Worm (Caenorhabditis elegans): ENCODE data around the gene nhr-120.
A peak's percentile ranks its signal among the peaks of the same experiment; 100 is the strongest.

The nhr-120 gene

ce11 chrX:6644971-6645704, 4.7 kb upstream of the nhr-120 start, which contains the start of gene C56E10.3 (continued):
- TF ChIP-seq unc-98 (GFP tag; IDR thresholded peaks at IDR 0.05): no peak
- TF ChIP-seq nhr-90 (tag; optimal IDR thresholded peaks at IDR 0.05; ENCODE audit: poor library complexity): peak; percentile 31
- TF ChIP-seq lsy-2 (tag; optimal IDR thresholded peaks at IDR 0.05): peak in 1 of 2 experiments; percentile 6
- TF ChIP-seq ama-1 (optimal IDR thresholded peaks at IDR 0.05): no peak
- TF ChIP-seq hpl-2 (GFP tag; optimal IDR thresholded peaks at IDR 0.05): no peak
- no peak for TF ChIP-seq sox-4 (tag; optimal IDR thresholded peaks at IDR 0.05)
- peak; percentile 65 for TF ChIP-seq elt-2 (tag; optimal IDR thresholded peaks at IDR 0.05)
- no peak for TF ChIP-seq unc-86 (tag; optimal IDR thresholded peaks at IDR 0.05)
- no peak for TF ChIP-seq efl-3 (GFP tag; optimal IDR thresholded peaks at IDR 0.05)
- TF ChIP-seq unc-30 (tag; optimal IDR thresholded peaks at IDR 0.05): no peak
- TF ChIP-seq C34B4.2 (tag; optimal IDR thresholded peaks at IDR 0.05): no peak
- no peak for TF ChIP-seq alr-1 (tag; optimal IDR thresholded peaks at IDR 0.05; ENCODE audit: borderline replicate concordance)

- TF ChIP-seq egl-27 (tag; optimal IDR thresholded peaks at IDR 0.05) (no peak), nhr-19 (GFP tag; conservative IDR thresholded peaks at IDR 0.05) (0 out of 2 replicates have a peak, but pooled peaks have one; percentile 36), lin-13 (GFP tag; optimal IDR thresholded peaks at IDR 0.05) (peak; percentile 21), lin-14 (GFP tag; optimal IDR thresholded peaks at IDR 0.05) (peak; percentile 84), nhr-237 (tag; optimal IDR thresholded peaks at IDR 0.05) (no peak), elt-2 (tag; optimal IDR thresholded peaks at IDR 0.05) (peak; percentile 27), nhr-20 (tag; optimal IDR thresholded peaks at IDR 0.05) (peak; percentile 90), zip-4 (GFP tag; optimal IDR thresholded peaks at IDR 0.05) (no peak), lin-35 (GFP tag; optimal IDR thresholded peaks at IDR 0.05) (peak in 1 of 2 experiments; percentile 75), mep-1 (tag; optimal IDR thresholded peaks at IDR 0.05) (peak; percentile 45), mdl-1 (tag; optimal IDR thresholded peaks at IDR 0.05) (peak in 1 of 2 experiments; percentile 78), nhr-77 (tag; optimal IDR thresholded peaks at IDR 0.05) (peak; percentile 5), nhr-90 (tag; optimal IDR thresholded peaks at IDR 0.05; ENCODE audit: poor library complexity) (peak; percentile 42), grh-1 (GFP tag; IDR thresholded peaks at IDR 0.05) (peak; percentile 33; the same call in 1 of the 2 replicates), lir-3 (tag; optimal IDR thresholded peaks at IDR 0.05; ENCODE audit: poor library complexity) (peak; percentile 23), nhr-85 (tag) (peak; percentile 95), blmp-1 (tag; optimal IDR thresholded peaks at IDR 0.05) (peak; percentile 80), ceh-63 (GFP tag; optimal IDR thresholded peaks at IDR 0.05) (no peak), nhr-71 (tag; optimal IDR thresholded peaks at IDR 0.05) (peak; percentile 84), nhr-47 (tag; optimal IDR thresholded peaks at IDR 0.05) (peak; percentile 35), snu-23 (GFP tag; optimal IDR thresholded peaks at IDR 0.05) (peak; percentile 78), snpc-4 (tag; optimal IDR thresholded peaks at IDR 0.05) (no peak), lsy-2 (tag; optimal IDR thresholded peaks at IDR 0.05) (peak; percentile 7 to 32), skn-1 (tag; optimal IDR thresholded peaks at IDR 0.05) (peak; percentile 98), tbx-2 (tag; optimal IDR thresholded peaks at IDR 0.05) (peak; percentile 59), mab-9 (GFP tag; IDR thresholded peaks at IDR 0.05) (no peak), lin-39 (tag; optimal IDR thresholded peaks at IDR 0.05) (no peak), fos-1 (tag; optimal IDR thresholded peaks at IDR 0.05) (no peak), unc-130 (tag; optimal IDR thresholded peaks at IDR 0.05) (no peak), elt-3 (tag; optimal IDR thresholded peaks at IDR 0.05) (peak in 2 of 6 experiments; percentile 26 to 60)
Measured at ce11 chrX:6642798-6643197, 2.4 kb upstream of the nhr-120 start.

- TF ChIP-seq snu-23 (GFP tag; optimal IDR thresholded peaks at IDR 0.05) (peak; percentile 25), blmp-1 (tag; optimal IDR thresholded peaks at IDR 0.05) (peak; percentile 15), aly-2 (tag; optimal IDR thresholded peaks at IDR 0.05) (no peak), vab-15 (tag; optimal IDR thresholded peaks at IDR 0.05) (no peak), grh-1 (GFP tag; IDR thresholded peaks at IDR 0.05) (0 out of 2 replicates have a peak, but pooled peaks have one; percentile 22), elt-3 (tag; optimal IDR thresholded peaks at IDR 0.05) (peak in 1 of 6 experiments; percentile 39), dpl-1 (GFP tag; optimal IDR thresholded peaks at IDR 0.05) (no peak), egl-13 (tag; optimal IDR thresholded peaks at IDR 0.05) (no peak), nhr-90 (tag; optimal IDR thresholded peaks at IDR 0.05; ENCODE audit: poor library complexity) (no peak), ceh-8 (GFP tag; optimal IDR thresholded peaks at IDR 0.05) (no peak), C34B4.2 (tag; optimal IDR thresholded peaks at IDR 0.05) (no peak), isw-1 (GFP tag; IDR thresholded peaks at IDR 0.05) (no peak), ceh-63 (GFP tag; optimal IDR thresholded peaks at IDR 0.05) (no peak), lin-39 (tag; optimal IDR thresholded peaks at IDR 0.05) (no peak), nhr-71 (tag; optimal IDR thresholded peaks at IDR 0.05) (peak; percentile 57), lsy-2 (tag; optimal IDR thresholded peaks at IDR 0.05) (peak in 1 of 2 experiments; percentile 66), nhr-85 (tag) (peak; percentile 66), dsc-1 (tag; optimal IDR thresholded peaks at IDR 0.05) (no peak), tlp-1 (tag; optimal IDR thresholded peaks at IDR 0.05) (no peak), elt-2 (tag; optimal IDR thresholded peaks at IDR 0.05) (no peak)
Measured at ce11 chrX:6641509-6641908, 1.1 kb upstream of the nhr-120 start.
